Worm (Caenorhabditis elegans): ENCODE results near the gene nhr-205.

DNA sequence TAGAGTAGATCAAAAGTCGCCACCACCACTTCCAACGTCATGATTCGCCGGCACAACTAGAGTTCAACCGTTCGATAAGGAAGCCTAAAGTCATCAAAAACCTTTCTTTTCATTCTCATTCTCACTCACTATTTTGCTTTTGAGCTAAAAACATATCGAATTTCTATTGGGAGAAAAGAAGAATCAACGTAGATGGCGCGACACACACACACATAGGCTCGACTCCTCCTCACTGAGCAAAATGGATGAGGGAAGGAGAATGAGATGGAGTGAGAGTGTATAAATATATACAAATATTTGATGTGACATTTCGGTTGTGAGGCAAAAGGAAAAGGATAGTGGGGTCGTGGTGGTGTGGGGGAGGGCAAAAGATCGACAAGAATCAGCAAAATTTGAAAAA, 36.8 kb downstream of the nhr-205 start:
- no peak for TF ChIP-seq ref-1 (GFP tag; conservative IDR thresholded peaks at IDR 0.05)
- no peak for TF ChIP-seq cog-1 (tag; optimal IDR thresholded peaks at IDR 0.05)
- TF ChIP-seq ztf-29 (GFP tag; IDR thresholded peaks at IDR 0.05), result no peak
- no peak for TF ChIP-seq flt-1 (GFP tag; IDR thresholded peaks at IDR 0.05)
- TF ChIP-seq tab-1 (GFP tag; IDR thresholded peaks at IDR 0.05), result no peak
- TF ChIP-seq T22C8.4 (GFP tag; IDR thresholded peaks at IDR 0.05), result no peak

Measured in whole organism, midembryonic.